Worm (Caenorhabditis elegans) whole organism, L3 larva: ENCODE measurements around the gene R08D7.7.

ENCODE experiments used
- aly-2 ChIP-seq: fragments of 150-350 bp; optimal IDR thresholded peaks from 2 replicates; lab custom pipeline; 2014; ENCODE audit warnings: missing biosample characterization, missing genetic modification characterization
- ama-1 ChIP-seq: fragments of 150-350 bp; optimal IDR thresholded peaks from 2 replicates; lab custom pipeline; 2018
- ceh-82 ChIP-seq: fragments of 150-350 bp; optimal IDR thresholded peaks from 2 replicates; lab custom pipeline; 2014; ENCODE audit warnings: missing biosample characterization, missing genetic modification characterization
- egl-27 ChIP-seq: sonication (generic microtip); optimal IDR thresholded peaks from 4 replicates; lab custom pipeline; 2017; ENCODE audit warnings: missing biosample characterization, missing genetic modification reagents, missing genetic modification characterization
- jun-1 ChIP-seq: fragments of 150-350 bp; optimal IDR thresholded peaks from 2 replicates; lab custom pipeline; 2014; ENCODE audit warnings: missing biosample characterization, missing genetic modification reagents, missing genetic modification characterization
- nhr-11 ChIP-seq: fragments of 150-350 bp; optimal IDR thresholded peaks from 2 replicates; lab custom pipeline; 2014; ENCODE audit warnings: missing biosample characterization, missing genetic modification characterization
- nhr-28 ChIP-seq: fragments of 150-350 bp; optimal IDR thresholded peaks from 2 replicates; lab custom pipeline; 2014; ENCODE audit warnings: missing biosample characterization, missing genetic modification characterization
- nhr-43 ChIP-seq: sonication (generic microtip); optimal IDR thresholded peaks from 2 replicates; lab custom pipeline; 2016; ENCODE audit warnings: mild to moderate bottlenecking, missing genetic modification characterization, missing compliant biosample characterization; ENCODE audit not compliant: poor library complexity, severe bottlenecking
- nhr-76 ChIP-seq: fragments of 150-350 bp; sonication (generic microtip); optimal IDR thresholded peaks from 5 replicates; lab custom pipeline; 2014; ENCODE audit warnings: missing biosample characterization, missing genetic modification characterization
- nhr-77 ChIP-seq: fragments of 150-350 bp; optimal IDR thresholded peaks from 2 replicates; lab custom pipeline; 2014; ENCODE audit warnings: missing biosample characterization, missing genetic modification characterization
- pha-4 ChIP-seq: fragments of 150-350 bp; optimal IDR thresholded peaks from 2 replicates; lab custom pipeline; 2014; ENCODE audit warnings: missing biosample characterization, missing genetic modification reagents, missing genetic modification characterization
- unc-62 ChIP-seq: fragments of 150-350 bp; sonication (generic microtip); optimal IDR thresholded peaks from 4 replicates; lab custom pipeline; 2014; ENCODE audit warnings: missing biosample characterization, missing genetic modification reagents, missing genetic modification characterization
- ztf-11 ChIP-seq: fragments of 150-350 bp; optimal IDR thresholded peaks from 2 replicates; lab custom pipeline; 2014; ENCODE audit warnings: missing biosample characterization, missing genetic modification characterization
- ztf-4 ChIP-seq: fragments of 150-350 bp; optimal IDR thresholded peaks from 2 replicates; lab custom pipeline; 2014; ENCODE audit warnings: missing biosample characterization, missing genetic modification characterization

ce11 chrIII:8999508-8999907 is 9.7 kb downstream of the R08D7.7 start, which contains the start of gene F59B2.3:
- no peak for TF ChIP-seq nhr-76 (tag; lab: Kevin White, UChicago)
- no peak for TF ChIP-seq egl-27
- no peak for TF ChIP-seq nhr-77
- TF ChIP-seq aly-2: no peak
- TF ChIP-seq pha-4 (tag; lab: Kevin White, UChicago): no peak
- no peak for TF ChIP-seq unc-62 (GFP tag; lab: Kevin White, UChicago)
- no peak for TF ChIP-seq nhr-28 (tag; lab: Kevin White, UChicago)
- no peak for TF ChIP-seq nhr-11 (tag; lab: Kevin White, UChicago)
- no peak for TF ChIP-seq ceh-82 (tag; lab: Kevin White, UChicago)
- no peak for TF ChIP-seq ztf-4 (tag; lab: Kevin White, UChicago)
- TF ChIP-seq nhr-43 (tag; lab: Kevin White, UChicago): no peak
- TF ChIP-seq ztf-11: no peak
- TF ChIP-seq ama-1 (lab: Kevin White, UChicago): no peak
- TF ChIP-seq jun-1 (tag; lab: Kevin White, UChicago): no peak
